Fruit fly (Drosophila melanogaster) whole organism, embryonic: ENCODE data around the gene CG5934.

Experiments used
- CG10267 ChIP-seq: fragments of 200-800 bp; sonication (Bioruptor generic); optimal IDR thresholded peaks from 2 replicates; lab custom pipeline; 2018; ENCODE audit warnings: missing biosample characterization, mild to moderate bottlenecking, missing genetic modification characterization, moderate library complexity
- CG11504 ChIP-seq: fragments of 200-800 bp; sonication (Bioruptor generic); optimal IDR thresholded peaks from 3 replicates; lab custom pipeline; 2019; ENCODE audit warnings: missing biosample characterization, mild to moderate bottlenecking, missing genetic modification characterization, moderate library complexity
- CG12155 ChIP-seq: fragments of 200-800 bp; sonication (Bioruptor generic); optimal IDR thresholded peaks from 3 replicates; lab custom pipeline; 2016; ENCODE audit warnings: missing biosample characterization, missing genetic modification characterization
- CG13296 ChIP-seq: fragments of 200-800 bp; sonication (Bioruptor generic); optimal IDR thresholded peaks from 3 replicates; lab custom pipeline; 2018; ENCODE audit warnings: missing biosample characterization, mild to moderate bottlenecking, missing genetic modification characterization
- CG17359 ChIP-seq: fragments of 200-800 bp; sonication (Bioruptor generic); optimal IDR thresholded peaks from 3 replicates; lab custom pipeline; 2018; ENCODE audit warnings: missing biosample characterization, mild to moderate bottlenecking, missing genetic modification characterization, moderate library complexity
- CG17802 ChIP-seq: fragments of 200-800 bp; sonication (Bioruptor generic); optimal IDR thresholded peaks from 2 replicates; lab custom pipeline; 2018; ENCODE audit warnings: missing biosample characterization, mild to moderate bottlenecking, missing genetic modification characterization, moderate library complexity
- CG17912 ChIP-seq: fragments of 200-800 bp; sonication (Bioruptor generic); optimal IDR thresholded peaks from 2 replicates; lab custom pipeline; 2018; ENCODE audit warnings: missing biosample characterization, mild to moderate bottlenecking, missing genetic modification characterization
- CG18599 ChIP-seq: fragments of 200-800 bp; sonication (Bioruptor generic); optimal IDR thresholded peaks from 3 replicates; lab custom pipeline; 2017; ENCODE audit warnings: missing biosample characterization, missing genetic modification characterization, mild to moderate bottlenecking, moderate library complexity, missing genetic modification reagents
- CG18619 ChIP-seq: fragments of 200-800 bp; sonication (Bioruptor generic); optimal IDR thresholded peaks from 3 replicates; lab custom pipeline; 2017; ENCODE audit warnings: missing biosample characterization, mild to moderate bottlenecking, missing genetic modification characterization
- CG18764 ChIP-seq: fragments of 200-800 bp; sonication (Bioruptor generic); optimal IDR thresholded peaks from 3 replicates; lab custom pipeline; 2016; ENCODE audit warnings: missing biosample characterization, missing genetic modification characterization
- CG2116 ChIP-seq: fragments of 200-800 bp; sonication (Bioruptor generic); optimal IDR thresholded peaks from 3 replicates; lab custom pipeline; 2018; ENCODE audit warnings: missing biosample characterization, mild to moderate bottlenecking, missing genetic modification characterization
- CG2875 ChIP-seq: fragments of 200-800 bp; sonication (Bioruptor generic); optimal IDR thresholded peaks from 2 replicates; lab custom pipeline; 2017; ENCODE audit warnings: missing biosample characterization, mild to moderate bottlenecking, missing genetic modification characterization, missing genetic modification reagents
- CG2889 ChIP-seq: fragments of 200-800 bp; sonication (Bioruptor generic); IDR thresholded peaks from 3 replicates; pipeline ENCODE4 v1.3.6; 2022; ENCODE audit warnings: missing biosample characterization, missing genetic modification characterization
- CG33213 ChIP-seq: fragments of 200-800 bp; sonication (Bioruptor generic); optimal IDR thresholded peaks from 3 replicates; lab custom pipeline; 2016; ENCODE audit warnings: missing biosample characterization, missing genetic modification characterization
- CG4617 ChIP-seq: fragments of 200-800 bp; sonication (Bioruptor generic); optimal IDR thresholded peaks from 3 replicates; lab custom pipeline; 2016; ENCODE audit warnings: missing biosample characterization, missing genetic modification characterization, borderline replicate concordance
- CG6689 ChIP-seq: fragments of 200-800 bp; sonication (Bioruptor generic); IDR thresholded peaks from 2 replicates; pipeline ENCODE4 v1.3.6; 2022; ENCODE audit warnings: missing biosample characterization, missing genetic modification characterization
- CG6765 ChIP-seq: fragments of 200-800 bp; sonication (Bioruptor generic); optimal IDR thresholded peaks from 3 replicates; lab custom pipeline; 2017; ENCODE audit warnings: missing biosample characterization, mild to moderate bottlenecking, missing genetic modification characterization
- CG6791 ChIP-seq: fragments of 200-800 bp; sonication (Bioruptor generic); IDR thresholded peaks from 3 replicates; pipeline ENCODE4 v1.3.6; 2022; ENCODE audit warnings: missing biosample characterization, missing genetic modification characterization; ENCODE audit not compliant: partially characterized antibody
- CG7786 ChIP-seq: fragments of 200-800 bp; sonication (Bioruptor generic); optimal IDR thresholded peaks from 2 replicates; lab custom pipeline; 2016; ENCODE audit warnings: missing biosample characterization, missing genetic modification characterization
- CG9932 ChIP-seq: fragments of 200-800 bp; sonication (Bioruptor generic); IDR thresholded peaks from 2 replicates; pipeline ENCODE4 v1.3.6; 2022; ENCODE audit warnings: missing biosample characterization, missing genetic modification characterization
- CoRest ChIP-seq: fragments of 200-800 bp; sonication (Bioruptor generic); optimal IDR thresholded peaks from 3 replicates; lab custom pipeline; 2018; ENCODE audit warnings: missing biosample characterization, mild to moderate bottlenecking, missing genetic modification characterization, moderate library complexity
- D19A ChIP-seq: fragments of 200-800 bp; optimal IDR thresholded peaks from 3 replicates; lab custom pipeline; 2019; ENCODE audit warnings: missing biosample characterization, mild to moderate bottlenecking, missing genetic modification characterization, moderate library complexity
- Dad ChIP-seq: fragments of 200-800 bp; sonication (Bioruptor generic); optimal IDR thresholded peaks from 3 replicates; lab custom pipeline; 2016; ENCODE audit warnings: missing biosample characterization, missing genetic modification characterization
- Dp ChIP-seq: fragments of 200-800 bp; sonication (Bioruptor generic); optimal IDR thresholded peaks from 2 replicates; lab custom pipeline; 2018; ENCODE audit warnings: missing biosample characterization, mild to moderate bottlenecking, missing genetic modification characterization, moderate library complexity
- Ets97D ChIP-seq: fragments of 200-800 bp; sonication (Bioruptor generic); optimal IDR thresholded peaks from 3 replicates; lab custom pipeline; 2016; ENCODE audit warnings: missing biosample characterization, missing genetic modification characterization
- HLH4C ChIP-seq: fragments of 200-800 bp; sonication (Bioruptor generic); IDR thresholded peaks from 3 replicates; pipeline ENCODE4 v1.3.6; 2022; ENCODE audit warnings: missing biosample characterization, missing genetic modification characterization; ENCODE audit not compliant: partially characterized antibody
- Hmr ChIP-seq: fragments of 200-800 bp; sonication (Bioruptor generic); optimal IDR thresholded peaks from 3 replicates; lab custom pipeline; 2017; ENCODE audit warnings: mild to moderate bottlenecking, missing biosample characterization, missing genetic modification reagents, missing genetic modification characterization
- Lhr ChIP-seq: fragments of 200-800 bp; sonication (Bioruptor generic); optimal IDR thresholded peaks from 3 replicates; lab custom pipeline; 2017; ENCODE audit warnings: mild to moderate bottlenecking, missing biosample characterization, missing genetic modification reagents, missing genetic modification characterization
- MBD-R2 ChIP-seq: fragments of 200-800 bp; sonication (Bioruptor generic); IDR thresholded peaks from 2 replicates; pipeline ENCODE4 v1.3.6; 2022; ENCODE audit warnings: missing biosample characterization, missing genetic modification characterization
- Mes4 ChIP-seq: fragments of 200-800 bp; sonication (Bioruptor generic); optimal IDR thresholded peaks from 2 replicates; lab custom pipeline; 2016; ENCODE audit warnings: missing biosample characterization, missing genetic modification characterization
- NFAT ChIP-seq: fragments of 200-800 bp; sonication (Bioruptor generic); IDR thresholded peaks from 2 replicates; pipeline ENCODE4 v1.3.6; 2022; ENCODE audit warnings: missing biosample characterization, missing genetic modification characterization
- YL-1 ChIP-seq: fragments of 200-800 bp; sonication (Bioruptor generic); optimal IDR thresholded peaks from 3 replicates; lab custom pipeline; 2017; ENCODE audit warnings: missing biosample characterization, mild to moderate bottlenecking, missing genetic modification characterization
- ap ChIP-seq: fragments of 200-800 bp; sonication (Bioruptor generic); IDR thresholded peaks from 2 replicates; pipeline ENCODE4 v1.3.6; 2022; ENCODE audit warnings: missing biosample characterization, missing genetic modification characterization
- bab2 ChIP-seq: fragments of 200-800 bp; sonication (Bioruptor generic); optimal IDR thresholded peaks from 2 replicates; lab custom pipeline; 2016; ENCODE audit warnings: missing biosample characterization, missing genetic modification characterization
- dpn ChIP-seq, 2 experiments: fragments of 200-800 bp; sonication (Bioruptor generic); optimal IDR thresholded peaks; 3 replicates each; lab custom pipeline; 2016; ENCODE audit warnings: missing biosample characterization in 2 of 2, missing genetic modification characterization in 2 of 2
- emc ChIP-seq: fragments of 200-800 bp; sonication (Bioruptor generic); optimal IDR thresholded peaks from 2 replicates; lab custom pipeline; 2016; ENCODE audit warnings: missing biosample characterization, missing genetic modification characterization
- en ChIP-seq: fragments of 200-800 bp; sonication (Bioruptor generic); optimal IDR thresholded peaks from 2 replicates; lab custom pipeline; 2016; ENCODE audit warnings: missing biosample characterization, missing genetic modification characterization
- fd3F ChIP-seq: fragments of 200-800 bp; sonication (Bioruptor generic); optimal IDR thresholded peaks from 2 replicates; lab custom pipeline; 2018; ENCODE audit warnings: missing biosample characterization, mild to moderate bottlenecking, missing genetic modification characterization, moderate library complexity
- ind ChIP-seq: fragments of 200-800 bp; sonication (Bioruptor generic); optimal IDR thresholded peaks from 3 replicates; lab custom pipeline; 2016; ENCODE audit warnings: missing biosample characterization, missing genetic modification characterization
- ken ChIP-seq: fragments of 200-800 bp; sonication (Bioruptor generic); IDR thresholded peaks from 3 replicates; pipeline ENCODE4 v1.3.6; 2022; ENCODE audit warnings: missing biosample characterization, missing genetic modification characterization
- klu ChIP-seq: fragments of 200-800 bp; sonication (Bioruptor generic); IDR thresholded peaks from 2 replicates; pipeline ENCODE4 v1.3.6; 2022; ENCODE audit warnings: missing biosample characterization, missing genetic modification characterization
- lab ChIP-seq: fragments of 200-800 bp; sonication (Bioruptor generic); optimal IDR thresholded peaks from 3 replicates; lab custom pipeline; 2017; ENCODE audit warnings: missing biosample characterization, missing genetic modification characterization, mild to moderate bottlenecking, moderate library complexity, missing genetic modification reagents
- mam ChIP-seq: fragments of 200-800 bp; sonication (Bioruptor generic); optimal IDR thresholded peaks from 3 replicates; lab custom pipeline; 2016; ENCODE audit warnings: missing biosample characterization, missing genetic modification characterization
- otp ChIP-seq: fragments of 200-800 bp; sonication (Bioruptor generic); IDR thresholded peaks from 3 replicates; pipeline ENCODE4, ENCODE4 v1.3.6; 2022; ENCODE audit warnings: missing biosample characterization, missing genetic modification characterization
- pum ChIP-seq: fragments of 200-800 bp; sonication (Bioruptor generic); optimal IDR thresholded peaks from 2 replicates; lab custom pipeline; 2016; ENCODE audit warnings: missing biosample characterization, missing genetic modification characterization
- sens ChIP-seq: fragments of 200-800 bp; sonication (Bioruptor generic); peaks from one replicate; lab custom pipeline; 2016; ENCODE audit warnings: missing biosample characterization, missing genetic modification characterization
- tap ChIP-seq: fragments of 200-800 bp; optimal IDR thresholded peaks from 3 replicates; lab custom pipeline; 2019; ENCODE audit warnings: missing biosample characterization, mild to moderate bottlenecking, missing genetic modification characterization, moderate library complexity
- vfl ChIP-seq: fragments of 200-800 bp; sonication (Bioruptor generic); optimal IDR thresholded peaks from 2 replicates; lab custom pipeline; 2016; ENCODE audit warnings: missing biosample characterization, missing genetic modification characterization

The CG5934 gene

DNA sequence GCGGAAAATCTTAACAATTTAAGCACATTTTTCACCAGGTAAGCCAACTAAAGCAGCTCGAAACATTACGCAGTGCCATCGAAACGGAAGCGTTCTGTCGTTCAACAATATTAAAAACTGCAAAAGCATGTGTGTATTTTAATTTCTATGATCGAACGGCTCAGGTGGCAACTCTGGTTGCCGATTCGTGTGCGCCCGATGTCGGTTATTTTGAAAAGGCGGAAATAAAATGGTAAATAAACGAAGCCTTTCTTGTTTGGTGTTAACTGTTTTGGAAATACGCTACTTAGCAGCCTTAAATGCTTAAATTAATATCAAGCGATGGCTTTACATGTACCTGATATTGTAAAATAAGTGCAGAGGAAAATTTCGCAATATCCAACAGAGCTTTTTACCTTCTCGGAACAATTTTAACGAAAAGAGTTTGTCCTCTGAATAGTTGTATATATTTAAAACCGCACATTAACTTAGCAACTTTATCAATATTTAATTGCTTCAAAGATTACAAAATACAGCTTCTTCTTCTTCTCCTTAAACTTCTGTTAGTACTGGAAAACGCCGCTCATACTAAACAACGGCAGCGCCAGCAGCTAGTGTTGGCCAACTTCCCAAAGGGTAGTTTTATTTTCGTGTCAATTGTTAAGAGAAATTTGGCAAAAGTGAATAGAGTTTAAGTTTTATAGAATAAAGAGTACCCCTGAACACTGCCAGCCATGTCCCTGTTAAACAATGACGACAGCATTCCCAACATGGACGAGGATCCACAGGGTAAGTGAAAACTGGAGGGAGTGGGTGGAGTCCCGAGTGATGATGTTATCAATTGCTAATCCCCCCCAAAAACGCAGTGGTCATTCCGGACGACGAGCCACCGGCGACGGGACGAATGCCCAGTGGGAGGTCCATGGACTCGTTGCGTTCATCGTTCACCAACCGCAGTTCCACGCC lies at the start of gene CG5934:
Gene CG5934, plus strand, starts transcription at position 588 of the 945 bp plus-strand sequence.
- TF ChIP-seq CoRest (tag; lab: Kevin White, UChicago): peak; percentile 50
- peak; percentile 42 for TF ChIP-seq ind
- peak; percentile 45 for TF ChIP-seq lab (GFP tag; lab: Kevin White, UChicago)
- TF ChIP-seq CG6765 (GFP tag; lab: Kevin White, UChicago): no peak
- 0 out of 3 replicates have a peak, but pooled peaks have one; percentile 41 for TF ChIP-seq HLH4C (GFP tag; lab: Robert Waterston, UW)
- TF ChIP-seq dpn (GFP tag; optimal IDR thresholded peaks at IDR 0.05; lab: Kevin White, UChicago): peak in 1 of 2 experiments; percentile 32
- TF ChIP-seq Hmr: peak; percentile 50
- TF ChIP-seq tap (tag; lab: Kevin White, UChicago): peak; percentile 3
- TF ChIP-seq Mes4 (GFP tag; lab: Kevin White, UChicago): no peak
- TF ChIP-seq vfl (GFP tag; lab: Kevin White, UChicago): peak; percentile 27
- no peak for TF ChIP-seq ap (GFP tag; lab: Robert Waterston, UW)
- TF ChIP-seq CG17912 (GFP tag; lab: Kevin White, UChicago): peak; percentile 1
- no peak for TF ChIP-seq otp (GFP tag; lab: Robert Waterston, UW)
- TF ChIP-seq MBD-R2: peak; percentile 67
- peak; percentile 3 for TF ChIP-seq CG17802
- TF ChIP-seq CG18764 (GFP tag; lab: Kevin White, UChicago): no peak
- peak; percentile 35 for TF ChIP-seq CG17359 (tag; lab: Kevin White, UChicago)
- TF ChIP-seq CG7786 (GFP tag; lab: Kevin White, UChicago): peak; percentile 50
- peak; percentile 68 for TF ChIP-seq mam (GFP tag; lab: Kevin White, UChicago)
- TF ChIP-seq CG4617 (GFP tag; lab: Kevin White, UChicago): peak; percentile 66
- peak; percentile 47 for TF ChIP-seq Dp (GFP tag; lab: Kevin White, UChicago)
- no peak for TF ChIP-seq CG13296 (GFP tag; lab: Kevin White, UChicago)
- peak; percentile 58 for TF ChIP-seq sens (GFP tag; lab: Kevin White, UChicago)
- peak; percentile 59; the same call in 1 of the 2 replicates for TF ChIP-seq NFAT (GFP tag; lab: Robert Waterston, UW)
- TF ChIP-seq klu (GFP tag; lab: Robert Waterston, UW): no peak
- no peak for TF ChIP-seq D19A (tag; lab: Kevin White, UChicago)
- TF ChIP-seq fd3F: no peak
- peak; percentile 45 for TF ChIP-seq CG18599
- no peak for TF ChIP-seq CG2875 (GFP tag; lab: Kevin White, UChicago)
- peak; percentile 34 for TF ChIP-seq CG18619 (GFP tag; lab: Kevin White, UChicago)
- TF ChIP-seq pum (GFP tag; lab: Kevin White, UChicago): peak; percentile 25
- no peak for TF ChIP-seq CG2889 (GFP tag; lab: Robert Waterston, UW)
- TF ChIP-seq Ets97D: peak; percentile 70
- TF ChIP-seq Lhr (GFP tag; lab: Kevin White, UChicago): peak; percentile 37
- peak; percentile 68 for TF ChIP-seq CG9932 (GFP tag; lab: Robert Waterston, UW)
- 0 out of 3 replicates have a peak, but pooled peaks have one; percentile 32 for TF ChIP-seq ken (GFP tag; lab: Robert Waterston, UW)
- TF ChIP-seq CG6791 (GFP tag; lab: Robert Waterston, UW): no peak
- no peak for TF ChIP-seq CG11504
- TF ChIP-seq CG2116 (GFP tag; lab: Kevin White, UChicago): peak; percentile 56
- peak; percentile 28 for TF ChIP-seq Dad (GFP tag; lab: Kevin White, UChicago)
- peak; percentile 34 for TF ChIP-seq CG12155 (GFP tag; lab: Kevin White, UChicago)
- peak; percentile 1 for TF ChIP-seq YL-1 (GFP tag; lab: Kevin White, UChicago)
- TF ChIP-seq CG6689 (GFP tag; lab: Robert Waterston, UW): no peak
- TF ChIP-seq CG33213: peak; percentile 53
- peak; percentile 93 for TF ChIP-seq CG10267
- no peak for TF ChIP-seq emc (GFP tag; lab: Kevin White, UChicago)
- TF ChIP-seq en: no peak
- peak; percentile 38 for TF ChIP-seq bab2 (GFP tag; lab: Kevin White, UChicago)
